Worm (Caenorhabditis elegans) whole organism, L1 larva: ENCODE data around the gene twk-16.
A peak's percentile ranks its signal among the peaks of the same experiment; 100 is the strongest.

ENCODE experiments used
- C34B4.2 ChIP-seq: sonication (generic microtip); optimal IDR thresholded peaks from 2 replicates; lab custom pipeline; 2017; ENCODE audit warnings: mild to moderate bottlenecking, missing genetic modification characterization, missing compliant biosample characterization
- aha-1 ChIP-seq: fragments of 150-350 bp; optimal IDR thresholded peaks from 2 replicates; lab custom pipeline; 2014; ENCODE audit warnings: missing biosample characterization, missing genetic modification characterization
- alr-1 ChIP-seq: fragments of 200-800 bp; sonication (Bioruptor generic); optimal IDR thresholded peaks from 2 replicates; lab custom pipeline; 2018; ENCODE audit warnings: borderline replicate concordance, mild to moderate bottlenecking, missing genetic modification characterization, missing compliant biosample characterization
- ceh-63 ChIP-seq: fragments of 200-800 bp; sonication (Bioruptor generic); optimal IDR thresholded peaks from 2 replicates; lab custom pipeline; 2018; ENCODE audit warnings: mild to moderate bottlenecking, missing genetic modification characterization, missing compliant biosample characterization
- ceh-88 ChIP-seq: fragments of 200-800 bp; sonication (Bioruptor generic); IDR thresholded peaks from 2 replicates; pipeline ENCODE4 v1.3.6; 2022; ENCODE audit warnings: missing genetic modification characterization, missing compliant biosample characterization
- dpl-1 ChIP-seq, 3 experiments: fragments of 150-350 bp in 2 of 3; sonication (generic microtip) in 1 of 3; optimal IDR thresholded peaks; 2 replicates each; lab custom pipeline; 2014 to 2017; ENCODE audit warnings: missing biosample characterization in 3 of 3, missing genetic modification characterization in 3 of 3, missing genetic modification reagents in 3 of 3
- dsc-1 ChIP-seq: sonication (generic microtip); optimal IDR thresholded peaks from 2 replicates; lab custom pipeline; 2016; ENCODE audit warnings: mild to moderate bottlenecking, missing genetic modification characterization, missing compliant biosample characterization
- efl-1 ChIP-seq, 4 experiments: fragments of 150-350 bp; optimal IDR thresholded peaks in 3 of 4; peaks in 1 of 4; 1 replicate in 1 of 4; 2 replicates in 3 of 4; lab custom pipeline; 2014; ENCODE audit warnings: missing biosample characterization in 2 of 4, missing genetic modification characterization in 2 of 4, missing genetic modification reagents in 2 of 4
- egl-13 ChIP-seq: sonication (generic microtip); optimal IDR thresholded peaks from 2 replicates; lab custom pipeline; 2016; ENCODE audit warnings: missing genotype, missing genetic modification reagents, missing genetic modification characterization, missing compliant biosample characterization
- elt-2 ChIP-seq: sonication (generic microtip); optimal IDR thresholded peaks from 2 replicates; lab custom pipeline; 2016; ENCODE audit warnings: missing genetic modification characterization, mild to moderate bottlenecking, inconsistent platforms, missing compliant biosample characterization, missing genetic modification reagents
- fkh-10 ChIP-seq: sonication (generic microtip); optimal IDR thresholded peaks from 2 replicates; lab custom pipeline; 2017; ENCODE audit warnings: missing biosample characterization, missing genetic modification reagents, missing genetic modification characterization
- fkh-4 ChIP-seq: sonication (generic microtip); optimal IDR thresholded peaks from 2 replicates; lab custom pipeline; 2016; ENCODE audit warnings: missing compliant biosample characterization, missing genetic modification characterization, borderline replicate concordance
- fos-1 ChIP-seq: fragments of 150-350 bp; optimal IDR thresholded peaks from 2 replicates; lab custom pipeline; 2014; ENCODE audit warnings: missing biosample characterization, missing genetic modification characterization
- isw-1 ChIP-seq: fragments of 200-800 bp; sonication (Bioruptor generic); IDR thresholded peaks from 2 replicates; pipeline ENCODE4 v1.3.6; 2022; ENCODE audit warnings: missing genetic modification characterization, missing compliant biosample characterization
- lin-14 ChIP-seq: fragments of 200-800 bp; sonication (Bioruptor generic); optimal IDR thresholded peaks from 2 replicates; lab custom pipeline; 2018; ENCODE audit warnings: mild to moderate bottlenecking, missing genetic modification characterization, moderate library complexity, missing compliant biosample characterization
- lin-35 ChIP-seq, 2 experiments: fragments of 150-350 bp; optimal IDR thresholded peaks; 2 replicates each; lab custom pipeline; 2014; ENCODE audit warnings: missing biosample characterization in 2 of 2, missing genetic modification characterization in 2 of 2, missing genetic modification reagents in 2 of 2
- lin-39 ChIP-seq: fragments of 150-350 bp; optimal IDR thresholded peaks from 2 replicates; lab custom pipeline; 2014; ENCODE audit warnings: missing biosample characterization, missing genetic modification reagents, missing genetic modification characterization
- lir-3 ChIP-seq: sonication (generic microtip); optimal IDR thresholded peaks from 2 replicates; lab custom pipeline; 2016; ENCODE audit warnings: mild to moderate bottlenecking, missing genetic modification characterization, moderate library complexity, missing compliant biosample characterization; ENCODE audit not compliant: poor library complexity
- lsy-2 ChIP-seq, 2 experiments: fragments of 150-350 bp; optimal IDR thresholded peaks; 2 replicates each; lab custom pipeline; 2014; ENCODE audit warnings: missing biosample characterization in 2 of 2, missing genetic modification characterization in 2 of 2
- mdl-1 ChIP-seq, 2 experiments: fragments of 150-350 bp; optimal IDR thresholded peaks; 2 replicates each; lab custom pipeline; 2014 to 2017; ENCODE audit warnings: missing biosample characterization in 2 of 2, missing genetic modification characterization in 2 of 2, inconsistent platforms in 1 of 2
- mef-2 ChIP-seq: fragments of 150-350 bp; optimal IDR thresholded peaks from 2 replicates; lab custom pipeline; 2014; ENCODE audit warnings: missing biosample characterization, missing genetic modification characterization
- mep-1 ChIP-seq: fragments of 150-350 bp; optimal IDR thresholded peaks from 2 replicates; lab custom pipeline; 2014; ENCODE audit warnings: missing biosample characterization, missing genetic modification characterization
- nhr-19 ChIP-seq: fragments of 200-800 bp; sonication (Bioruptor generic); conservative IDR thresholded peaks from 2 replicates; pipeline ENCODE4 v1.3.6; 2022; ENCODE audit warnings: missing genetic modification characterization, missing compliant biosample characterization
- nhr-237 ChIP-seq: fragments of 150-350 bp; optimal IDR thresholded peaks from 2 replicates; lab custom pipeline; 2014; ENCODE audit warnings: missing biosample characterization, missing genetic modification characterization
- nhr-28 ChIP-seq: fragments of 150-350 bp; optimal IDR thresholded peaks from 2 replicates; lab custom pipeline; 2014; ENCODE audit warnings: missing biosample characterization, missing genetic modification characterization
- nhr-47 ChIP-seq: sonication (generic microtip); optimal IDR thresholded peaks from 2 replicates; lab custom pipeline; 2016; ENCODE audit warnings: mild to moderate bottlenecking, missing genetic modification characterization, moderate library complexity, missing compliant biosample characterization
- nhr-71 ChIP-seq: sonication (generic microtip); optimal IDR thresholded peaks from 2 replicates; lab custom pipeline; 2016; ENCODE audit warnings: mild to moderate bottlenecking, missing genetic modification characterization, moderate library complexity, missing compliant biosample characterization
- nhr-76 ChIP-seq: sonication (generic microtip); optimal IDR thresholded peaks from 2 replicates; lab custom pipeline; 2017; ENCODE audit warnings: missing biosample characterization, missing genetic modification characterization
- nhr-77 ChIP-seq: fragments of 150-350 bp; optimal IDR thresholded peaks from 2 replicates; lab custom pipeline; 2014; ENCODE audit warnings: missing biosample characterization, missing genetic modification characterization
- nhr-84 ChIP-seq: sonication (generic microtip); optimal IDR thresholded peaks from 2 replicates; lab custom pipeline; 2017; ENCODE audit warnings: missing biosample characterization, missing genetic modification characterization
- nhr-85 ChIP-seq: sonication (generic microtip); peaks from one replicate; lab custom pipeline; 2016; ENCODE audit warnings: missing genetic modification characterization, inconsistent platforms, missing compliant biosample characterization
- pqm-1 ChIP-seq: sonication (generic microtip); optimal IDR thresholded peaks from 3 replicates; lab custom pipeline; 2017; ENCODE audit warnings: missing biosample characterization, missing genetic modification characterization
- rnt-1 ChIP-seq: sonication (generic microtip); optimal IDR thresholded peaks from 2 replicates; lab custom pipeline; 2016; ENCODE audit warnings: mild to moderate bottlenecking, missing genetic modification characterization, moderate library complexity, missing compliant biosample characterization
- skn-1 ChIP-seq: fragments of 150-350 bp; optimal IDR thresholded peaks from 2 replicates; lab custom pipeline; 2014; ENCODE audit warnings: missing biosample characterization, missing genetic modification characterization
- snpc-4 ChIP-seq: fragments of 150-350 bp; optimal IDR thresholded peaks from 2 replicates; lab custom pipeline; 2014; ENCODE audit warnings: missing biosample characterization, missing genetic modification characterization
- snu-23 ChIP-seq: sonication (generic microtip); optimal IDR thresholded peaks from 2 replicates; lab custom pipeline; 2016; ENCODE audit warnings: missing genetic modification characterization, missing compliant biosample characterization
- sox-4 ChIP-seq: sonication (generic microtip); optimal IDR thresholded peaks from 2 replicates; lab custom pipeline; 2016; ENCODE audit warnings: missing genetic modification characterization, missing compliant biosample characterization
- sptf-1 ChIP-seq: fragments of 150-350 bp; optimal IDR thresholded peaks from 2 replicates; lab custom pipeline; 2014; ENCODE audit warnings: missing biosample characterization, missing genetic modification characterization
- swsn-7 ChIP-seq: sonication (generic microtip); optimal IDR thresholded peaks from 2 replicates; lab custom pipeline; 2016; ENCODE audit warnings: missing genetic modification characterization, missing compliant biosample characterization
- tbx-2 ChIP-seq: sonication (generic microtip); optimal IDR thresholded peaks from 2 replicates; lab custom pipeline; 2016; ENCODE audit warnings: missing genetic modification characterization, missing compliant biosample characterization
- unc-62 ChIP-seq: fragments of 150-350 bp; optimal IDR thresholded peaks from 2 replicates; lab custom pipeline; 2014; ENCODE audit warnings: missing biosample characterization, missing genetic modification reagents, missing genetic modification characterization
- unc-86 ChIP-seq: sonication (generic microtip); optimal IDR thresholded peaks from 2 replicates; lab custom pipeline; 2016; ENCODE audit warnings: missing genetic modification characterization, missing compliant biosample characterization
- xbp-1 ChIP-seq: sonication (generic microtip); optimal IDR thresholded peaks from 2 replicates; lab custom pipeline; 2016; ENCODE audit warnings: missing genetic modification characterization, missing compliant biosample characterization
- zip-4 ChIP-seq: fragments of 200-800 bp; sonication (Bioruptor generic); optimal IDR thresholded peaks from 2 replicates; lab custom pipeline; 2018; ENCODE audit warnings: mild to moderate bottlenecking, missing genetic modification characterization, moderate library complexity, missing compliant biosample characterization

twk-16 gene

DNA sequence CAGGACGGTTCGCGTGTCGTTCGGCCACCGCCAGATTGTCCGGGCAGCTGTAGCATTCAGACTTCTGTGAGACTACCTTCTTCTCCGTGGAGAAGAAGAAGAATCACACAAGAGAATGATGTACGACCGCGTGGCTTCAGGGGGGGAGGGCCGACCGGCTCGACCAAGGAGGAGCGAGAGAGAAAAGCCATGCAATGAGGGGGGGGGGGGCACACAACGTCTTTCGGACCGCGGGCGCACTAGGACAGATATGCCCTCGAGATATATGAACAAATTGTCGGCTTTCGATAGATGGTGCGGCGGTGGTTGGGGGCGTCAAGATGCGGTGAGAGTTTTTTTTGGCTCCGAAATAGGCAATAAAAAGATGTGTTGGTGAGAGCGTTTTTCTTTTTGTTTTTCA is 40.3 kb upstream of the twk-16 start (continued):
- TF ChIP-seq mdl-1 (tag; optimal IDR thresholded peaks at IDR 0.05; lab: Kevin White, UChicago): no peak
- no peak for TF ChIP-seq lin-35 (GFP tag; optimal IDR thresholded peaks at IDR 0.05; lab: Kevin White, UChicago)
- no peak for TF ChIP-seq fkh-4 (tag; lab: Kevin White, UChicago)

DNA sequence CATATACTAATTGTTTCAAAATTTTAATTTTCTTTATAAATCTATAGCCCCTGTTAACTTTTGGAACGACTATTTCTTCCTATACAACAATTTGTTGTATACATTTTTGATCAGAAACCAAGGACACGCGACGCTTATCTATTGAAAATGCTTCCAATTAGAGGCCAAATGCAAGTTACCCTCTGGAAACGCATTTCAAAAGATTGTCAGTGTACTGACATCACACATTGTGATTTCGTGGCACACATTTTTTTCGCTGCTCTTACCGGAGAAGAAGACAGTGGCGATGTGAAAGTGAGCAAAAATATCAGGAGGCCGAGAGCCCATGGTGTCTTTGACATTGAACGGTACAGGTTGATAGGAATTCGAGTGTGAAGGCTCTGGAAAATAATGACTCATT is 35.5 kb upstream of the twk-16 start, which contains the start of gene cnnm-3:
Gene cnnm-3 (minus strand): TSS at position 382 of the 400 bp plus-strand sequence.
- TF ChIP-seq C34B4.2 (tag; lab: Kevin White, UChicago): no peak

DNA sequence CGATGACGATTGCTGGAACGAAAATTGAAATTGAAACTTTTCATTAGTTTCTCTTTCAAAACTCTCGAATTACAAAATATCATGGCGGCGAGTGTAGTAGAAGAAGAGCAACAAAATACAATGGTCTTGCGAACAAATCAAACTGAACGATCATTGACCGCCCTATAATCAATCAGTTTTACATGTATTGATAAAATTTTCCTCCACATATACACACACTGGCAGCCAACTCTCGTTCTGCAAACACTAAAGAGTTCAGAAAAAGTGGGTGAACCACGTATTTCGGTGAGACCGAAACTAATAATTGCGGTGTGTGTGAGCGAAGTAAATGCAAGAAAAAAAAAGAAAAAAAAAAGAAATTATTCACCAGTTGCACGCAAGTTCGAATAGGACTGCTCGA is 33.7 kb upstream of the twk-16 start:
- TF ChIP-seq lin-35 (GFP tag; optimal IDR thresholded peaks at IDR 0.05; lab: Kevin White, UChicago) (no peak), nhr-85 (tag; lab: Kevin White, UChicago) (peak; percentile 31)

- TF ChIP-seq pqm-1 (tag; lab: Kevin White, UChicago) (no peak), rnt-1 (tag; lab: Kevin White, UChicago) (peak; percentile 68), alr-1 (tag; lab: Kevin White, UChicago) (no peak), nhr-47 (tag; lab: Kevin White, UChicago) (no peak), zip-4 (GFP tag; lab: Kevin White, UChicago) (no peak), unc-62 (GFP tag; lab: Kevin White, UChicago) (no peak), mef-2 (tag; lab: Kevin White, UChicago) (no peak), fos-1 (tag; lab: Kevin White, UChicago) (no peak), nhr-77 (tag; lab: Kevin White, UChicago) (no peak), lin-14 (GFP tag; lab: Kevin White, UChicago) (peak; percentile 20), aha-1 (tag; lab: Kevin White, UChicago) (no peak), nhr-76 (tag; lab: Kevin White, UChicago) (no peak), ceh-63 (GFP tag; lab: Kevin White, UChicago) (no peak), lir-3 (no peak), snpc-4 (tag; lab: Kevin White, UChicago) (no peak), efl-1 (optimal IDR thresholded peaks at IDR 0.05; lab: Kevin White, UChicago) (no peak), efl-1 (GFP tag; optimal IDR thresholded peaks at IDR 0.05 in 1 of 2; lab: Kevin White, UChicago) (peak in 1 of 2 experiments; percentile 60), lin-39 (tag; lab: Kevin White, UChicago) (no peak)
Measured at ce11 chrX:3048696-3049095, 32.2 kb upstream of the twk-16 start.

- TF ChIP-seq zip-4 (GFP tag; lab: Kevin White, UChicago) (no peak), dpl-1 (GFP tag; optimal IDR thresholded peaks at IDR 0.05; lab: Kevin White, UChicago) (peak in 1 of 3 experiments; percentile 6), mdl-1 (tag; optimal IDR thresholded peaks at IDR 0.05; lab: Kevin White, UChicago) (peak in 1 of 2 experiments; percentile 35), aha-1 (tag; lab: Kevin White, UChicago) (no peak), fkh-4 (tag; lab: Kevin White, UChicago) (no peak), nhr-237 (tag; lab: Kevin White, UChicago) (no peak), nhr-28 (no peak), lsy-2 (tag; optimal IDR thresholded peaks at IDR 0.05; lab: Kevin White, UChicago) (peak in 1 of 2 experiments; percentile 57), mep-1 (tag; lab: Kevin White, UChicago) (peak; percentile 36), isw-1 (GFP tag; lab: Robert Waterston, UW) (no peak), snpc-4 (tag; lab: Kevin White, UChicago) (no peak), sox-4 (tag; lab: Kevin White, UChicago) (no peak), nhr-71 (peak; percentile 72), ceh-88 (GFP tag; lab: Robert Waterston, UW) (no peak), dsc-1 (tag; lab: Kevin White, UChicago) (peak; percentile 26), skn-1 (peak; percentile 43), elt-2 (no peak), nhr-19 (GFP tag; lab: Robert Waterston, UW) (peak; percentile 47), fos-1 (tag; lab: Kevin White, UChicago) (no peak), tbx-2 (tag; lab: Kevin White, UChicago) (peak; percentile 47), nhr-84 (tag; lab: Kevin White, UChicago) (no peak), fkh-10 (GFP tag; lab: Kevin White, UChicago) (peak; percentile 62), sptf-1 (tag; lab: Kevin White, UChicago) (no peak), pqm-1 (tag; lab: Kevin White, UChicago) (no peak), xbp-1 (peak; percentile 28), egl-13 (peak; percentile 34), unc-86 (tag; lab: Kevin White, UChicago) (peak; percentile 41), nhr-47 (tag; lab: Kevin White, UChicago) (peak; percentile 58), snu-23 (GFP tag; lab: Kevin White, UChicago) (peak; percentile 51), swsn-7 (tag; lab: Kevin White, UChicago) (peak; percentile 64)
Measured at ce11 chrX:3049233-3049632, 31.7 kb upstream of the twk-16 start.
